Worm (Caenorhabditis elegans) whole organism, L4 larva: ENCODE results near the gene F48B9.1.

Source experiments
- F44E2.7 ChIP-seq: fragments of 200-800 bp; sonication (Bioruptor generic); IDR thresholded peaks from 2 replicates; pipeline ENCODE4 v2.1.2; 2022; ENCODE audit warnings: missing genetic modification characterization, missing compliant biosample characterization
- R02D3.7 ChIP-seq: fragments of 150-350 bp; sonication (generic microtip); optimal IDR thresholded peaks from 3 replicates; lab custom pipeline; 2014; ENCODE audit warnings: missing biosample characterization, missing genetic modification characterization
- Y48G9A.11 ChIP-seq: fragments of 200-800 bp; sonication (Bioruptor generic); IDR thresholded peaks from 2 replicates; pipeline ENCODE4 v1.3.6; 2022; ENCODE audit warnings: missing genetic modification reagents, missing genetic modification characterization, missing compliant biosample characterization
- Y75B8A.6 ChIP-seq: fragments of 200-800 bp; sonication (Bioruptor generic); IDR thresholded peaks from 2 replicates; pipeline ENCODE4 v1.3.6; 2022; ENCODE audit warnings: missing genetic modification reagents, missing genetic modification characterization, missing compliant biosample characterization
- ZK337.2 ChIP-seq: fragments of 200-800 bp; sonication (Bioruptor generic); IDR thresholded peaks from 2 replicates; pipeline ENCODE4 v1.3.6; 2022; ENCODE audit warnings: missing genetic modification reagents, missing genetic modification characterization, missing compliant biosample characterization
- aly-2 ChIP-seq: sonication (generic microtip); optimal IDR thresholded peaks from 2 replicates; lab custom pipeline; 2018; ENCODE audit warnings: missing biosample characterization, missing genetic modification characterization
- ama-1 ChIP-seq: fragments of 150-350 bp; optimal IDR thresholded peaks from 2 replicates; lab custom pipeline; 2014; ENCODE audit warnings: inconsistent platforms, mixed read lengths
- ceh-20 ChIP-seq: fragments of 200-800 bp; sonication (Bioruptor generic); IDR thresholded peaks from 2 replicates; pipeline ENCODE4 v1.3.6; 2022; ENCODE audit warnings: missing genetic modification reagents, missing genetic modification characterization, missing compliant biosample characterization
- ceh-32 ChIP-seq: sonication (generic microtip); optimal IDR thresholded peaks from 2 replicates; lab custom pipeline; 2016; ENCODE audit warnings: mild to moderate bottlenecking, missing genetic modification characterization, missing compliant biosample characterization; ENCODE audit not compliant: poor library complexity
- ceh-82 ChIP-seq: sonication (generic microtip); optimal IDR thresholded peaks from 2 replicates; lab custom pipeline; 2017; ENCODE audit warnings: missing biosample characterization, missing genetic modification characterization
- ces-1 ChIP-seq: fragments of 150-350 bp; sonication (generic microtip); optimal IDR thresholded peaks from 4 replicates; lab custom pipeline; 2014; ENCODE audit warnings: missing biosample characterization, missing genetic modification reagents, missing genetic modification characterization
- ctbp-1 ChIP-seq: fragments of 200-800 bp; sonication (Bioruptor generic); IDR thresholded peaks from 2 replicates; pipeline ENCODE4 v1.3.6; 2022; ENCODE audit warnings: missing genetic modification reagents, missing genetic modification characterization, missing compliant biosample characterization
- daf-16 ChIP-seq, 3 experiments: sonication (generic microtip); optimal IDR thresholded peaks; 2 replicates each; lab custom pipeline; 2016 to 2017; ENCODE audit warnings: missing genetic modification characterization in 3 of 3, missing genetic modification reagents in 3 of 3, mild to moderate bottlenecking in 2 of 3, missing compliant biosample characterization in 2 of 3, missing biosample characterization in 1 of 3, moderate library complexity in 1 of 3
- dmd-6 ChIP-seq: fragments of 200-800 bp; sonication (Bioruptor generic); IDR thresholded peaks from 2 replicates; pipeline ENCODE4 v1.3.6; 2022; ENCODE audit warnings: missing genetic modification reagents, missing genetic modification characterization, missing compliant biosample characterization
- dmd-9 ChIP-seq: fragments of 200-800 bp; sonication (Bioruptor generic); IDR thresholded peaks from 2 replicates; pipeline ENCODE4 v1.3.6; 2022; ENCODE audit warnings: missing genetic modification reagents, missing genetic modification characterization, missing compliant biosample characterization
- dpl-1 ChIP-seq: fragments of 150-350 bp; optimal IDR thresholded peaks from 2 replicates; lab custom pipeline; 2014; ENCODE audit warnings: missing biosample characterization, missing genetic modification reagents, missing genetic modification characterization
- dve-1 ChIP-seq: sonication (generic microtip); optimal IDR thresholded peaks from 2 replicates; lab custom pipeline; 2017; ENCODE audit warnings: antibody characterized with exemption, mild to moderate bottlenecking, missing genetic modification characterization, missing compliant biosample characterization; ENCODE audit not compliant: insufficient read depth
- fkh-10 ChIP-seq: fragments of 150-350 bp; optimal IDR thresholded peaks from 2 replicates; lab custom pipeline; 2014; ENCODE audit warnings: missing biosample characterization, missing genetic modification reagents, missing genetic modification characterization
- hif-1 ChIP-seq, 2 experiments: sonication (generic microtip); optimal IDR thresholded peaks; 2 replicates each; lab custom pipeline; 2016 to 2017; ENCODE audit warnings: missing compliant biosample characterization in 2 of 2, missing genetic modification characterization in 2 of 2, missing genetic modification reagents in 2 of 2, missing genotype in 2 of 2, mild to moderate bottlenecking in 1 of 2
- hlh-11 ChIP-seq: fragments of 200-800 bp; sonication (Bioruptor generic); optimal IDR thresholded peaks from 2 replicates; lab custom pipeline; 2018; ENCODE audit warnings: mild to moderate bottlenecking, missing genetic modification characterization, missing compliant biosample characterization
- hlh-30 ChIP-seq: sonication (generic microtip); optimal IDR thresholded peaks from 2 replicates; lab custom pipeline; 2017; ENCODE audit warnings: antibody characterized with exemption, mild to moderate bottlenecking, missing genetic modification characterization, missing compliant biosample characterization; ENCODE audit not compliant: insufficient read depth
- lin-15B ChIP-seq: fragments of 150-350 bp; sonication (generic microtip); optimal IDR thresholded peaks from 3 replicates; lab custom pipeline; 2014; ENCODE audit warnings: missing biosample characterization, missing genetic modification characterization
- lsy-2 ChIP-seq, 2 experiments: fragments of 150-350 bp in 1 of 2; sonication (generic microtip) in 1 of 2; optimal IDR thresholded peaks; 2 replicates each; lab custom pipeline; 2014 to 2017; ENCODE audit warnings: missing biosample characterization in 2 of 2, missing genetic modification characterization in 2 of 2
- mdl-1 ChIP-seq, 2 experiments: fragments of 150-350 bp in 1 of 2; sonication (generic microtip) in 1 of 2; optimal IDR thresholded peaks; 2 replicates each; lab custom pipeline; 2014 to 2017; ENCODE audit warnings: missing biosample characterization in 2 of 2, missing genetic modification characterization in 2 of 2
- mdt-29 ChIP-seq: fragments of 200-800 bp; sonication (Bioruptor generic); IDR thresholded peaks from 2 replicates; pipeline ENCODE4 v1.3.6; 2022; ENCODE audit warnings: missing genetic modification reagents, missing genetic modification characterization, missing compliant biosample characterization
- mxl-2 ChIP-seq: fragments of 200-800 bp; sonication (Bioruptor generic); conservative IDR thresholded peaks from 2 replicates; pipeline ENCODE4 v1.3.6; 2022; ENCODE audit warnings: missing genetic modification reagents, missing genetic modification characterization, missing compliant biosample characterization
- mxl-3 ChIP-seq: fragments of 200-800 bp; sonication (Bioruptor generic); optimal IDR thresholded peaks from 2 replicates; lab custom pipeline; 2018; ENCODE audit warnings: mild to moderate bottlenecking, missing genetic modification characterization, missing compliant biosample characterization
- nhr-11 ChIP-seq: fragments of 150-350 bp; optimal IDR thresholded peaks from 2 replicates; lab custom pipeline; 2014; ENCODE audit warnings: missing biosample characterization, missing genetic modification characterization
- nhr-111 ChIP-seq: fragments of 200-800 bp; sonication (Bioruptor generic); optimal IDR thresholded peaks from 2 replicates; lab custom pipeline; 2018; ENCODE audit warnings: mild to moderate bottlenecking, missing genetic modification characterization, missing compliant biosample characterization
- nhr-28 ChIP-seq: fragments of 150-350 bp; optimal IDR thresholded peaks from 2 replicates; lab custom pipeline; 2014; ENCODE audit warnings: missing biosample characterization, missing genetic modification characterization
- nhr-48 ChIP-seq: sonication (generic microtip); optimal IDR thresholded peaks from 2 replicates; lab custom pipeline; 2016; ENCODE audit warnings: mild to moderate bottlenecking, missing genetic modification characterization, missing compliant biosample characterization
- nhr-77 ChIP-seq: fragments of 150-350 bp; optimal IDR thresholded peaks from 2 replicates; lab custom pipeline; 2014; ENCODE audit warnings: missing biosample characterization, missing genetic modification characterization
- pqm-1 ChIP-seq: sonication (generic microtip); optimal IDR thresholded peaks from 2 replicates; lab custom pipeline; 2017; ENCODE audit warnings: missing biosample characterization, missing genetic modification characterization
- rbr-2 ChIP-seq: sonication (generic microtip); optimal IDR thresholded peaks from 2 replicates; lab custom pipeline; 2016; ENCODE audit warnings: missing genotype, missing genetic modification characterization, missing compliant biosample characterization
- skn-1 ChIP-seq: fragments of 150-350 bp; optimal IDR thresholded peaks from 2 replicates; lab custom pipeline; 2014; ENCODE audit warnings: missing biosample characterization, missing genetic modification characterization
- spr-1 ChIP-seq: sonication (generic microtip); optimal IDR thresholded peaks from 2 replicates; lab custom pipeline; 2016; ENCODE audit warnings: mild to moderate bottlenecking, missing genetic modification characterization, missing compliant biosample characterization
- tag-97 ChIP-seq: fragments of 200-800 bp; sonication (Bioruptor generic); IDR thresholded peaks from 2 replicates; pipeline ENCODE4 v1.3.6; 2022; ENCODE audit warnings: missing genetic modification characterization, missing compliant biosample characterization
- tra-1 ChIP-seq: fragments of 200-800 bp; sonication (Bioruptor generic); IDR thresholded peaks from 2 replicates; pipeline ENCODE4 v1.3.6; 2022; ENCODE audit warnings: missing genetic modification reagents, missing genetic modification characterization, missing compliant biosample characterization
- unc-130 ChIP-seq: sonication (generic microtip); optimal IDR thresholded peaks from 2 replicates; lab custom pipeline; 2016; ENCODE audit warnings: missing genetic modification reagents, missing genetic modification characterization, missing compliant biosample characterization
- unc-39 ChIP-seq: sonication (generic microtip); optimal IDR thresholded peaks from 2 replicates; lab custom pipeline; 2017; ENCODE audit warnings: missing biosample characterization, missing genetic modification characterization
- unc-62 ChIP-seq, 3 experiments: fragments of 150-350 bp in 1 of 3; sonication (generic microtip); optimal IDR thresholded peaks in 2 of 3; peaks in 1 of 3; 1 replicate in 1 of 3; 2 replicates in 2 of 3; lab custom pipeline; 2014 to 2017; ENCODE audit warnings: missing biosample characterization in 3 of 3, missing genetic modification characterization in 3 of 3, missing genetic modification reagents in 3 of 3, missing genotype in 1 of 3

Gene F48B9.1

ce11 chrX:2178410-2178944 lies 2.2 kb upstream of the F48B9.1 start:
- TF ChIP-seq dmd-9 (GFP tag; lab: Robert Waterston, UW) (no peak), F44E2.7 (GFP tag; lab: Robert Waterston, UW) (no peak), nhr-11 (no peak), lin-15B (no peak), pqm-1 (tag; lab: Kevin White, UChicago) (peak; percentile 32), hif-1 (tag; optimal IDR thresholded peaks at IDR 0.05; lab: Kevin White, UChicago) (no peak), Y75B8A.6 (no peak), daf-16 (GFP tag; optimal IDR thresholded peaks at IDR 0.05; lab: Kevin White, UChicago) (no peak), daf-16 (tag; optimal IDR thresholded peaks at IDR 0.05; lab: Kevin White, UChicago) (peak; percentile 15), hlh-11 (tag; lab: Kevin White, UChicago) (peak; percentile 28), unc-39 (tag; lab: Kevin White, UChicago) (no peak), ama-1 (no peak), tag-97 (GFP tag; lab: Robert Waterston, UW) (no peak), hlh-30 (tag; lab: Kevin White, UChicago) (peak; percentile 10), skn-1 (tag; lab: Kevin White, UChicago) (no peak), spr-1 (no peak), R02D3.7 (tag; lab: Kevin White, UChicago) (no peak), dve-1 (tag; lab: Kevin White, UChicago) (peak; percentile 62), mdt-29 (GFP tag; lab: Robert Waterston, UW) (no peak), nhr-111 (GFP tag; lab: Kevin White, UChicago) (no peak), mdl-1 (tag; optimal IDR thresholded peaks at IDR 0.05; lab: Kevin White, UChicago) (peak in 1 of 2 experiments; percentile 28), ceh-20 (GFP tag; lab: Robert Waterston, UW) (no peak), dmd-6 (GFP tag; lab: Robert Waterston, UW) (peak; percentile 37), nhr-28 (peak; percentile 43), dpl-1 (GFP tag; lab: Kevin White, UChicago) (no peak), tra-1 (0 out of 2 replicates have a peak, but pooled peaks have one; percentile 15)

- TF ChIP-seq hlh-11 (tag; lab: Kevin White, UChicago) (peak; percentile 37), dpl-1 (GFP tag; lab: Kevin White, UChicago) (no peak)
Observed at ce11 chrX:2188885-2189284, 8.2 kb downstream of the F48B9.1 start.

ce11 chrX:2190740-2191139 lies 10.1 kb downstream of the F48B9.1 start:
- TF ChIP-seq lin-15B (no peak), nhr-77 (tag; lab: Kevin White, UChicago) (no peak), ceh-82 (tag; lab: Kevin White, UChicago) (no peak), Y48G9A.11 (GFP tag; lab: Robert Waterston, UW) (no peak), mxl-3 (no peak), lsy-2 (tag; optimal IDR thresholded peaks at IDR 0.05; lab: Kevin White, UChicago) (no peak), aly-2 (tag; lab: Kevin White, UChicago) (no peak), dmd-9 (GFP tag; lab: Robert Waterston, UW) (no peak), mdl-1 (tag; optimal IDR thresholded peaks at IDR 0.05; lab: Kevin White, UChicago) (no peak), ZK337.2 (GFP tag; lab: Robert Waterston, UW) (no peak)
- TF ChIP-seq, all 104 proteins: peak for 0

DNA sequence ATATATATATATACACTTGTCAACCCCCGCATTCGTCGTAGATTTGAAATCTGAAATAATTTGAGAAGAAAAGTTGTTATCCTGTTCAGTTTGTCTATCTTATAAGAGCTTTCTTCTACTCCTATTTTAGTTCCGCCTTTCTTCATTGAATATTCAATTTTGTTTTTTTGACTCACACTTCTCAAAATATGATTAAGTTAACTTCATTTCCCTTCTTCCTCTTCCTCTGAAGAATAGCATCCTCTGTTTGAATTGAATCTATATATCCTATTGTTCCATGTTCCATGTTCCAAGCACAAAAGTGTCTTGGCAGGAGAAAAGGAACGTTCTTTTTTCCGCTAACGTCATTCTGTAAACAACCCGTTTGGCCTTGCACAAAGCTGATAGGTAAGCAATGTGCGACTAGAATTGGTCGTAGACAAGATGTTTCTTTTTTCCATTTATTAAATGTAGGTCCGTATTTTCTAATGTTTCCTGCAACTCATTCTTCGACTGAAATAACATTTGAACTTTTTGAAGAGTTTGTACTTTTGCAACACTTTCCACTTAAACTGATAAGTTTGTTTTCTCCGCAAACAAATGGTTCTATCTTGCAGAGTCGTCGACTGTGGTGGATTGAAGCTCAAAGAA lies 11.4 kb downstream of the F48B9.1 start, which contains the start of gene gap-1:
Gene gap-1, plus strand, starts transcription at position 580 of the 630 bp plus-strand sequence.
- TF ChIP-seq unc-130 (GFP tag; lab: Kevin White, UChicago) (no peak), mxl-2 (GFP tag; lab: Robert Waterston, UW) (no peak), unc-62 (GFP tag; optimal IDR thresholded peaks at IDR 0.05 in 1 of 2; lab: Kevin White, UChicago) (peak in 1 of 2 experiments; percentile 64), unc-62 (tag; optimal IDR thresholded peaks at IDR 0.05; lab: Kevin White, UChicago) (no peak), fkh-10 (GFP tag; lab: Kevin White, UChicago) (peak; percentile 88), rbr-2 (tag; lab: Kevin White, UChicago) (peak; percentile 24), ctbp-1 (GFP tag; lab: Robert Waterston, UW) (no peak), ceh-32 (tag; lab: Kevin White, UChicago) (peak; percentile 38), mdt-29 (GFP tag; lab: Robert Waterston, UW) (no peak), nhr-48 (no peak), ces-1 (GFP tag; lab: Kevin White, UChicago) (peak; percentile 92)
